Fruit fly (Drosophila melanogaster) whole organism, embryonic: ENCODE measurements around the gene CG13248.
A peak's percentile ranks its signal among the peaks of the same experiment; 100 is the strongest.

Source experiments
- Asciz ChIP-seq: fragments of 200-800 bp; sonication (Bioruptor generic); optimal IDR thresholded peaks from 2 replicates; lab custom pipeline; 2017; ENCODE audit warnings: missing biosample characterization, mild to moderate bottlenecking, missing genetic modification characterization, missing genetic modification reagents
- Awh ChIP-seq: fragments of 200-800 bp; sonication (Bioruptor generic); IDR thresholded peaks from 2 replicates; pipeline ENCODE4, ENCODE4 v1.3.6; 2022; ENCODE audit warnings: missing biosample characterization, missing genetic modification characterization
- BEAF-32 ChIP-seq: fragments of 200-800 bp; sonication (Bioruptor generic); optimal IDR thresholded peaks from 3 replicates; lab custom pipeline; 2017; ENCODE audit warnings: missing biosample characterization, missing genetic modification characterization, mild to moderate bottlenecking, moderate library complexity, missing genetic modification reagents
- Blimp-1 ChIP-seq: fragments of 200-800 bp; sonication (Bioruptor generic); optimal IDR thresholded peaks from 3 replicates; lab custom pipeline; 2018; ENCODE audit warnings: missing biosample characterization, missing genetic modification characterization, mild to moderate bottlenecking, moderate library complexity, missing genetic modification reagents
- CG10321 ChIP-seq: fragments of 200-800 bp; sonication (Bioruptor generic); IDR thresholded peaks from 2 replicates; pipeline ENCODE4 v1.3.6; 2022; ENCODE audit warnings: missing biosample characterization, missing genetic modification characterization
- CG12236 ChIP-seq: fragments of 200-800 bp; sonication (Bioruptor generic); optimal IDR thresholded peaks from 2 replicates; lab custom pipeline; 2016; ENCODE audit warnings: missing biosample characterization, missing genetic modification characterization
- CG13296 ChIP-seq: fragments of 200-800 bp; sonication (Bioruptor generic); optimal IDR thresholded peaks from 3 replicates; lab custom pipeline; 2018; ENCODE audit warnings: missing biosample characterization, mild to moderate bottlenecking, missing genetic modification characterization
- CG13624 ChIP-seq: fragments of 200-800 bp; sonication (Bioruptor generic); optimal IDR thresholded peaks from 2 replicates; lab custom pipeline; 2016; ENCODE audit warnings: missing biosample characterization, missing genetic modification characterization
- CG13775 ChIP-seq: fragments of 200-800 bp; sonication (Bioruptor generic); optimal IDR thresholded peaks from 3 replicates; lab custom pipeline; 2017; ENCODE audit warnings: missing biosample characterization, mild to moderate bottlenecking, missing genetic modification characterization
- CG15011 ChIP-seq: fragments of 200-800 bp; sonication (Bioruptor generic); optimal IDR thresholded peaks from 3 replicates; lab custom pipeline; 2018; ENCODE audit warnings: missing biosample characterization, mild to moderate bottlenecking, missing genetic modification characterization
- CG17359 ChIP-seq: fragments of 200-800 bp; sonication (Bioruptor generic); optimal IDR thresholded peaks from 3 replicates; lab custom pipeline; 2018; ENCODE audit warnings: missing biosample characterization, mild to moderate bottlenecking, missing genetic modification characterization, moderate library complexity
- CG18011 ChIP-seq: fragments of 200-800 bp; sonication (Bioruptor generic); optimal IDR thresholded peaks from 2 replicates; lab custom pipeline; 2017; ENCODE audit warnings: missing biosample characterization, missing genetic modification characterization, mild to moderate bottlenecking, moderate library complexity, missing genotype
- CG30403 ChIP-seq: fragments of 200-800 bp; sonication (Bioruptor generic); optimal IDR thresholded peaks from 3 replicates; lab custom pipeline; 2016; ENCODE audit warnings: missing biosample characterization, missing genetic modification characterization
- CG34224 ChIP-seq: fragments of 200-800 bp; sonication (Bioruptor generic); IDR thresholded peaks from 3 replicates; pipeline ENCODE4 v1.3.6; 2022; ENCODE audit warnings: missing biosample characterization, missing genetic modification characterization; ENCODE audit not compliant: partially characterized antibody
- CG34376 ChIP-seq: fragments of 200-800 bp; sonication (Bioruptor generic); optimal IDR thresholded peaks from 2 replicates; lab custom pipeline; 2018; ENCODE audit warnings: missing biosample characterization, mild to moderate bottlenecking, missing genetic modification characterization
- CG3838 ChIP-seq: fragments of 200-800 bp; sonication (Bioruptor generic); optimal IDR thresholded peaks from 3 replicates; lab custom pipeline; 2016; ENCODE audit warnings: missing biosample characterization, missing genetic modification characterization
- CG6689 ChIP-seq: fragments of 200-800 bp; sonication (Bioruptor generic); IDR thresholded peaks from 2 replicates; pipeline ENCODE4 v1.3.6; 2022; ENCODE audit warnings: missing biosample characterization, missing genetic modification characterization
- CG7357 ChIP-seq: fragments of 200-800 bp; sonication (Bioruptor generic); IDR thresholded peaks from 3 replicates; pipeline ENCODE4 v1.3.6; 2022; ENCODE audit warnings: missing biosample characterization, missing genetic modification characterization
- CG9437 ChIP-seq: fragments of 200-800 bp; sonication (Bioruptor generic); optimal IDR thresholded peaks from 2 replicates; lab custom pipeline; 2018; ENCODE audit warnings: missing biosample characterization, mild to moderate bottlenecking, missing genetic modification characterization
- CG9932 ChIP-seq: fragments of 200-800 bp; sonication (Bioruptor generic); IDR thresholded peaks from 2 replicates; pipeline ENCODE4 v1.3.6; 2022; ENCODE audit warnings: missing biosample characterization, missing genetic modification characterization
- CoRest ChIP-seq: fragments of 200-800 bp; sonication (Bioruptor generic); optimal IDR thresholded peaks from 3 replicates; lab custom pipeline; 2018; ENCODE audit warnings: missing biosample characterization, mild to moderate bottlenecking, missing genetic modification characterization, moderate library complexity
- Dek ChIP-seq: fragments of 200-800 bp; sonication (Bioruptor generic); optimal IDR thresholded peaks from 3 replicates; lab custom pipeline; 2019; ENCODE audit warnings: missing biosample characterization, mild to moderate bottlenecking, missing genetic modification characterization, moderate library complexity
- Doc3 ChIP-seq: fragments of 200-800 bp; sonication (Bioruptor generic); IDR thresholded peaks from 3 replicates; pipeline ENCODE4 v1.3.6; 2022; ENCODE audit warnings: missing biosample characterization, missing genetic modification characterization; ENCODE audit not compliant: partially characterized antibody
- Drgx ChIP-seq: fragments of 200-800 bp; sonication (Bioruptor generic); IDR thresholded peaks from 2 replicates; pipeline ENCODE4 v1.3.6; 2022; ENCODE audit warnings: missing biosample characterization, missing genetic modification characterization
- Eip74EF ChIP-seq, 2 experiments: fragments of 200-800 bp in 1 of 2; fragments of >200 bp in 1 of 2; sonication (Bioruptor generic) in 1 of 2; optimal IDR thresholded peaks; 2 replicates each; lab custom pipeline; 2017 to 2019; ENCODE audit warnings: missing biosample characterization in 2 of 2, missing genetic modification characterization in 2 of 2, mild to moderate bottlenecking in 1 of 2, moderate library complexity in 1 of 2
- Hmr ChIP-seq: fragments of 200-800 bp; sonication (Bioruptor generic); optimal IDR thresholded peaks from 3 replicates; lab custom pipeline; 2017; ENCODE audit warnings: mild to moderate bottlenecking, missing biosample characterization, missing genetic modification reagents, missing genetic modification characterization
- Hr51 ChIP-seq, 2 experiments: fragments of 200-800 bp; sonication (Bioruptor generic); optimal IDR thresholded peaks; 2 replicates in 1 of 2; 3 replicates in 1 of 2; lab custom pipeline; 2016 to 2018; ENCODE audit warnings: missing biosample characterization in 2 of 2, missing genetic modification characterization in 2 of 2, mild to moderate bottlenecking in 1 of 2, moderate library complexity in 1 of 2
- Hsf ChIP-seq: fragments of 200-800 bp; sonication (Bioruptor generic); optimal IDR thresholded peaks from 3 replicates; lab custom pipeline; 2016; ENCODE audit warnings: missing biosample characterization, missing genetic modification characterization
- Mad ChIP-seq: fragments of 200-800 bp; sonication (Bioruptor generic); optimal IDR thresholded peaks from 2 replicates; lab custom pipeline; 2016; ENCODE audit warnings: missing biosample characterization, missing genetic modification characterization
- Sry-β ChIP-seq: fragments of 200-800 bp; sonication (Bioruptor generic); optimal IDR thresholded peaks from 2 replicates; lab custom pipeline; 2018; ENCODE audit warnings: missing biosample characterization, mild to moderate bottlenecking, missing genetic modification characterization, moderate library complexity
- ara ChIP-seq: fragments of 200-800 bp; sonication (Bioruptor generic); IDR thresholded peaks from 2 replicates; pipeline ENCODE4 v1.3.6; 2022; ENCODE audit warnings: missing biosample characterization, missing genetic modification characterization
- ato ChIP-seq: fragments of 200-800 bp; sonication (Bioruptor generic); IDR thresholded peaks from 2 replicates; pipeline ENCODE4 v1.3.6; 2022; ENCODE audit warnings: missing biosample characterization, missing genetic modification characterization; ENCODE audit not compliant: partially characterized antibody
- dmrt11E ChIP-seq: fragments of 200-800 bp; sonication (Bioruptor generic); optimal IDR thresholded peaks from 3 replicates; lab custom pipeline; 2018; ENCODE audit warnings: missing biosample characterization, mild to moderate bottlenecking, missing genetic modification characterization, moderate library complexity
- esg ChIP-seq: fragments of 200-800 bp; sonication (Bioruptor generic); conservative IDR thresholded peaks from 2 replicates; pipeline ENCODE4 v1.3.6; 2022; ENCODE audit warnings: missing biosample characterization, missing genetic modification characterization
- eve ChIP-seq, 2 experiments: fragments of >200 bp; optimal IDR thresholded peaks; 2 replicates each; lab custom pipeline; 2017; ENCODE audit warnings: missing biosample characterization in 2 of 2, missing genetic modification characterization in 2 of 2
- exex ChIP-seq: fragments of 200-800 bp; sonication (Bioruptor generic); optimal IDR thresholded peaks from 4 replicates; lab custom pipeline; 2018; ENCODE audit warnings: missing biosample characterization, mild to moderate bottlenecking, missing genetic modification characterization, moderate library complexity
- eyg ChIP-seq: fragments of 200-800 bp; sonication (Bioruptor generic); optimal IDR thresholded peaks from 3 replicates; lab custom pipeline; 2016; ENCODE audit warnings: missing biosample characterization, missing genetic modification characterization
- ftz-f1 ChIP-seq: fragments of 200-800 bp; sonication (Bioruptor generic); optimal IDR thresholded peaks from 2 replicates; lab custom pipeline; 2016; ENCODE audit warnings: missing biosample characterization, missing genetic modification characterization
- hbn ChIP-seq: fragments of 200-800 bp; sonication (Bioruptor generic); IDR thresholded peaks from 2 replicates; pipeline ENCODE4 v1.3.6; 2022; ENCODE audit warnings: missing biosample characterization, missing genetic modification characterization; ENCODE audit not compliant: partially characterized antibody
- insv ChIP-seq, 2 experiments: fragments of 200-800 bp; sonication (Bioruptor generic); optimal IDR thresholded peaks; 3 replicates each; lab custom pipeline; 2016 to 2018; ENCODE audit warnings: missing biosample characterization in 2 of 2, missing genetic modification characterization in 2 of 2
- lab ChIP-seq: fragments of 200-800 bp; sonication (Bioruptor generic); optimal IDR thresholded peaks from 3 replicates; lab custom pipeline; 2017; ENCODE audit warnings: missing biosample characterization, missing genetic modification characterization, mild to moderate bottlenecking, moderate library complexity, missing genetic modification reagents
- pan ChIP-seq, 4 experiments: fragments of >200 bp in 3 of 4; fragments of 200-800 bp in 1 of 4; sonication (Bioruptor generic) in 1 of 4; optimal IDR thresholded peaks in 3 of 4; IDR thresholded peaks in 1 of 4; 2 replicates each; pipeline versions ENCODE4 v1.3.6 to Lab custom; 2017 to 2022; ENCODE audit warnings: missing biosample characterization in 2 of 4, missing genetic modification characterization in 2 of 4, mixed read lengths in 1 of 4
- tgo ChIP-seq: fragments of 200-800 bp; sonication (Bioruptor generic); IDR thresholded peaks from 3 replicates; pipeline ENCODE4 v1.3.6; 2022; ENCODE audit warnings: missing biosample characterization, missing genetic modification characterization
- toy ChIP-seq: fragments of 200-800 bp; sonication (Bioruptor generic); IDR thresholded peaks from 2 replicates; pipeline ENCODE4 v1.3.6; 2022; ENCODE audit warnings: missing biosample characterization, missing genetic modification characterization
- trem ChIP-seq: fragments of 200-800 bp; optimal IDR thresholded peaks from 3 replicates; lab custom pipeline; 2019; ENCODE audit warnings: missing biosample characterization, mild to moderate bottlenecking, missing genetic modification characterization, moderate library complexity
- zen ChIP-seq: fragments of 200-800 bp; sonication (Bioruptor generic); optimal IDR thresholded peaks from 3 replicates; lab custom pipeline; 2018; ENCODE audit warnings: missing biosample characterization, mild to moderate bottlenecking, missing genetic modification characterization, moderate library complexity

Gene CG13248

dm6 chr3L:20384086-20384810, 26.1 kb downstream of the CG13248 start, which contains the start of the genes CG5498 and fbl (continued):
- TF ChIP-seq CG6689 (GFP tag; lab: Robert Waterston, UW) (peak; percentile 50), CG12236 (GFP tag; lab: Kevin White, UChicago) (no peak), insv (GFP tag; optimal IDR thresholded peaks at IDR 0.05; lab: Kevin White, UChicago) (peak in 1 of 2 experiments; percentile 45), Mad (GFP tag; lab: Kevin White, UChicago) (peak; percentile 40), CG9437 (GFP tag; lab: Kevin White, UChicago) (peak; percentile 52), pan (optimal IDR thresholded peaks at IDR 0.05; lab: Kevin White, UChicago) (no peak), pan (GFP tag; optimal IDR thresholded peaks at IDR 0.05 in 1 of 2, IDR thresholded peaks at IDR 0.05 in 1 of 2) (peak in 1 of 2 experiments; percentile 46), Doc3 (0 out of 3 replicates have a peak, but pooled peaks have one; percentile 30), ftz-f1 (no peak), dmrt11E (tag; lab: Kevin White, UChicago) (peak; percentile 61), CG13624 (peak; percentile 62), eve (GFP tag; optimal IDR thresholded peaks at IDR 0.05; lab: Kevin White, UChicago) (no peak), Dek (peak; percentile 35), Sry-β (no peak), CG18011 (GFP tag; lab: Kevin White, UChicago) (peak; percentile 22), CG17359 (tag; lab: Kevin White, UChicago) (peak; percentile 56), exex (tag; lab: Kevin White, UChicago) (peak; percentile 54), toy (GFP tag; lab: Robert Waterston, UW) (no peak), lab (GFP tag; lab: Kevin White, UChicago) (peak; percentile 80), CG34224 (peak; percentile 37; the same call in 1 of the 3 replicates), trem (tag; lab: Kevin White, UChicago) (peak; percentile 83), hbn (GFP tag; lab: Robert Waterston, UW) (peak; percentile 38; the same call in 1 of the 2 replicates), CG7357 (no peak), Awh (no peak), CG15011 (GFP tag; lab: Kevin White, UChicago) (peak; percentile 34), Hmr (GFP tag; lab: Kevin White, UChicago) (peak; percentile 78), Blimp-1 (GFP tag; lab: Kevin White, UChicago) (peak; percentile 63), CG13296 (GFP tag; lab: Kevin White, UChicago) (peak; percentile 64), Hsf (peak; percentile 78), CG9932 (peak; percentile 56), tgo (GFP tag; lab: Robert Waterston, UW) (peak; percentile 27; the same call in 1 of the 3 replicates), ara (GFP tag; lab: Robert Waterston, UW) (0 out of 2 replicates have a peak, but pooled peaks have one; percentile 4), CG34376 (GFP tag; lab: Kevin White, UChicago) (peak; percentile 75), BEAF-32 (peak; percentile 57), CoRest (tag; lab: Kevin White, UChicago) (peak; percentile 80), CG10321 (GFP tag; lab: Robert Waterston, UW) (0 out of 2 replicates have a peak, but pooled peaks have one; percentile 13), Eip74EF (GFP tag; optimal IDR thresholded peaks at IDR 0.05; lab: Kevin White, UChicago) (peak in 1 of 2 experiments; percentile 40), Drgx (peak; percentile 62), Asciz (GFP tag; lab: Kevin White, UChicago) (peak; percentile 38), esg (peak; percentile 38; the same call in 1 of the 2 replicates), CG30403 (peak; percentile 84), eyg (GFP tag; lab: Kevin White, UChicago) (no peak), Hr51 (GFP tag; optimal IDR thresholded peaks at IDR 0.05; lab: Kevin White, UChicago) (peak; percentile 57 to 70), CG3838 (GFP tag; lab: Kevin White, UChicago) (no peak), zen (tag; lab: Kevin White, UChicago) (peak; percentile 34), ato (GFP tag; lab: Robert Waterston, UW) (no peak), CG13775 (GFP tag; lab: Kevin White, UChicago) (peak; percentile 75)
